Worm (Caenorhabditis elegans) whole organism, L1 larva: ENCODE measurements around the gene daf-14.

Experiments
- F16B12.6 ChIP-seq: fragments of 150-350 bp; optimal IDR thresholded peaks from 2 replicates; lab custom pipeline; 2014; ENCODE audit warnings: missing biosample characterization, missing genetic modification characterization
- Y116A8C.19 ChIP-seq: sonication (generic microtip); optimal IDR thresholded peaks from 2 replicates; lab custom pipeline; 2016; ENCODE audit warnings: missing compliant biosample characterization, missing genetic modification characterization, borderline replicate concordance
- ama-1 ChIP-seq: fragments of 150-350 bp; optimal IDR thresholded peaks from 2 replicates; lab custom pipeline; 2014
- blmp-1 ChIP-seq: fragments of 150-350 bp; optimal IDR thresholded peaks from 2 replicates; lab custom pipeline; 2014; ENCODE audit warnings: missing biosample characterization, missing genetic modification characterization
- ceh-8 ChIP-seq: fragments of 200-800 bp; sonication (Bioruptor generic); optimal IDR thresholded peaks from 2 replicates; lab custom pipeline; 2018; ENCODE audit warnings: mild to moderate bottlenecking, missing genetic modification characterization, moderate library complexity, missing compliant biosample characterization
- ceh-88 ChIP-seq: fragments of 200-800 bp; sonication (Bioruptor generic); IDR thresholded peaks from 2 replicates; pipeline ENCODE4 v1.3.6; 2022; ENCODE audit warnings: missing genetic modification characterization, missing compliant biosample characterization
- ces-1 ChIP-seq: fragments of 150-350 bp; optimal IDR thresholded peaks from 2 replicates; lab custom pipeline; 2014; ENCODE audit warnings: missing biosample characterization, missing genetic modification reagents, missing genetic modification characterization
- dpl-1 ChIP-seq, 3 experiments: fragments of 150-350 bp in 2 of 3; sonication (generic microtip) in 1 of 3; optimal IDR thresholded peaks; 2 replicates each; lab custom pipeline; 2014 to 2017; ENCODE audit warnings: missing biosample characterization in 3 of 3, missing genetic modification characterization in 3 of 3, missing genetic modification reagents in 3 of 3
- dsc-1 ChIP-seq: sonication (generic microtip); optimal IDR thresholded peaks from 2 replicates; lab custom pipeline; 2016; ENCODE audit warnings: mild to moderate bottlenecking, missing genetic modification characterization, missing compliant biosample characterization
- efl-1 ChIP-seq, 4 experiments: fragments of 150-350 bp; optimal IDR thresholded peaks in 3 of 4; peaks in 1 of 4; 1 replicate in 1 of 4; 2 replicates in 3 of 4; lab custom pipeline; 2014; ENCODE audit warnings: missing biosample characterization in 2 of 4, missing genetic modification characterization in 2 of 4, missing genetic modification reagents in 2 of 4
- efl-3 ChIP-seq: fragments of 200-800 bp; sonication (Bioruptor generic); optimal IDR thresholded peaks from 2 replicates; lab custom pipeline; 2018; ENCODE audit warnings: mild to moderate bottlenecking, missing genetic modification characterization, missing compliant biosample characterization
- egl-27 ChIP-seq, 2 experiments: fragments of 150-350 bp in 1 of 2; sonication (generic microtip); optimal IDR thresholded peaks; 3 replicates each; lab custom pipeline; 2017 to 2018; ENCODE audit warnings: missing biosample characterization in 2 of 2, missing genetic modification characterization in 2 of 2, missing genetic modification reagents in 2 of 2
- elt-2 ChIP-seq: sonication (generic microtip); optimal IDR thresholded peaks from 2 replicates; lab custom pipeline; 2016; ENCODE audit warnings: missing genetic modification characterization, mild to moderate bottlenecking, inconsistent platforms, missing compliant biosample characterization, missing genetic modification reagents
- ets-5 ChIP-seq: fragments of 200-800 bp; sonication (Bioruptor generic); IDR thresholded peaks from 2 replicates; pipeline ENCODE4 v1.3.6; 2022; ENCODE audit warnings: missing genetic modification characterization, missing compliant biosample characterization
- fkh-4 ChIP-seq: sonication (generic microtip); optimal IDR thresholded peaks from 2 replicates; lab custom pipeline; 2016; ENCODE audit warnings: missing compliant biosample characterization, missing genetic modification characterization, borderline replicate concordance
- fkh-8 ChIP-seq: sonication (generic microtip); optimal IDR thresholded peaks from 2 replicates; lab custom pipeline; 2016; ENCODE audit warnings: mild to moderate bottlenecking, missing genetic modification characterization, missing compliant biosample characterization
- fos-1 ChIP-seq: fragments of 150-350 bp; optimal IDR thresholded peaks from 2 replicates; lab custom pipeline; 2014; ENCODE audit warnings: missing biosample characterization, missing genetic modification characterization
- grh-1 ChIP-seq: fragments of 200-800 bp; sonication (Bioruptor generic); IDR thresholded peaks from 2 replicates; pipeline ENCODE4 v1.3.6; 2022; ENCODE audit warnings: missing genetic modification reagents, missing genetic modification characterization, missing compliant biosample characterization
- hlh-4 ChIP-seq: sonication (generic microtip); optimal IDR thresholded peaks from 2 replicates; lab custom pipeline; 2016; ENCODE audit warnings: mild to moderate bottlenecking, missing genetic modification characterization, missing compliant biosample characterization
- irx-1 ChIP-seq: sonication (generic microtip); optimal IDR thresholded peaks from 2 replicates; lab custom pipeline; 2016; ENCODE audit warnings: missing genetic modification characterization, missing compliant biosample characterization
- jun-1 ChIP-seq: fragments of 150-350 bp; optimal IDR thresholded peaks from 2 replicates; lab custom pipeline; 2014; ENCODE audit warnings: missing biosample characterization, missing genetic modification reagents, missing genetic modification characterization
- lin-13 ChIP-seq: fragments of 150-350 bp; optimal IDR thresholded peaks from 2 replicates; lab custom pipeline; 2014; ENCODE audit warnings: missing biosample characterization, missing genetic modification reagents, missing genetic modification characterization
- lin-15B ChIP-seq: fragments of 150-350 bp; sonication (generic microtip); optimal IDR thresholded peaks from 3 replicates; lab custom pipeline; 2014; ENCODE audit warnings: missing biosample characterization, missing genetic modification characterization
- lin-35 ChIP-seq, 2 experiments: fragments of 150-350 bp; optimal IDR thresholded peaks; 2 replicates each; lab custom pipeline; 2014; ENCODE audit warnings: missing biosample characterization in 2 of 2, missing genetic modification characterization in 2 of 2, missing genetic modification reagents in 2 of 2
- lsy-2 ChIP-seq, 2 experiments: fragments of 150-350 bp; optimal IDR thresholded peaks; 2 replicates each; lab custom pipeline; 2014; ENCODE audit warnings: missing biosample characterization in 2 of 2, missing genetic modification characterization in 2 of 2
- mab-9 ChIP-seq: fragments of 200-800 bp; sonication (Bioruptor generic); IDR thresholded peaks from 2 replicates; pipeline ENCODE4 v1.3.6; 2022; ENCODE audit warnings: missing genetic modification reagents, missing genetic modification characterization, missing compliant biosample characterization
- mep-1 ChIP-seq: fragments of 150-350 bp; optimal IDR thresholded peaks from 2 replicates; lab custom pipeline; 2014; ENCODE audit warnings: missing biosample characterization, missing genetic modification characterization
- nhr-11 ChIP-seq: fragments of 150-350 bp; optimal IDR thresholded peaks from 2 replicates; lab custom pipeline; 2014; ENCODE audit warnings: missing biosample characterization, missing genetic modification characterization
- nhr-19 ChIP-seq: fragments of 200-800 bp; sonication (Bioruptor generic); conservative IDR thresholded peaks from 2 replicates; pipeline ENCODE4 v1.3.6; 2022; ENCODE audit warnings: missing genetic modification characterization, missing compliant biosample characterization
- nhr-20 ChIP-seq: sonication (generic microtip); optimal IDR thresholded peaks from 2 replicates; lab custom pipeline; 2016; ENCODE audit warnings: mild to moderate bottlenecking, missing genetic modification characterization, missing compliant biosample characterization
- nhr-237 ChIP-seq: fragments of 150-350 bp; optimal IDR thresholded peaks from 2 replicates; lab custom pipeline; 2014; ENCODE audit warnings: missing biosample characterization, missing genetic modification characterization
- nhr-71 ChIP-seq: sonication (generic microtip); optimal IDR thresholded peaks from 2 replicates; lab custom pipeline; 2016; ENCODE audit warnings: mild to moderate bottlenecking, missing genetic modification characterization, moderate library complexity, missing compliant biosample characterization
- nhr-90 ChIP-seq: sonication (generic microtip); optimal IDR thresholded peaks from 2 replicates; lab custom pipeline; 2016; ENCODE audit warnings: mild to moderate bottlenecking, missing genetic modification characterization, missing compliant biosample characterization; ENCODE audit not compliant: poor library complexity
- pag-3 ChIP-seq: sonication (generic microtip); optimal IDR thresholded peaks from 2 replicates; lab custom pipeline; 2017; ENCODE audit warnings: missing genetic modification characterization, mild to moderate bottlenecking, missing compliant biosample characterization, antibody characterized with exemption, borderline replicate concordance; ENCODE audit not compliant: insufficient read depth
- rnt-1 ChIP-seq: sonication (generic microtip); optimal IDR thresholded peaks from 2 replicates; lab custom pipeline; 2016; ENCODE audit warnings: mild to moderate bottlenecking, missing genetic modification characterization, moderate library complexity, missing compliant biosample characterization
- skn-1 ChIP-seq: fragments of 150-350 bp; optimal IDR thresholded peaks from 2 replicates; lab custom pipeline; 2014; ENCODE audit warnings: missing biosample characterization, missing genetic modification characterization
- snpc-4 ChIP-seq: fragments of 150-350 bp; optimal IDR thresholded peaks from 2 replicates; lab custom pipeline; 2014; ENCODE audit warnings: missing biosample characterization, missing genetic modification characterization
- snu-23 ChIP-seq: sonication (generic microtip); optimal IDR thresholded peaks from 2 replicates; lab custom pipeline; 2016; ENCODE audit warnings: missing genetic modification characterization, missing compliant biosample characterization
- sptf-1 ChIP-seq: fragments of 150-350 bp; optimal IDR thresholded peaks from 2 replicates; lab custom pipeline; 2014; ENCODE audit warnings: missing biosample characterization, missing genetic modification characterization
- tbx-2 ChIP-seq: sonication (generic microtip); optimal IDR thresholded peaks from 2 replicates; lab custom pipeline; 2016; ENCODE audit warnings: missing genetic modification characterization, missing compliant biosample characterization
- tlp-1 ChIP-seq: fragments of 150-350 bp; optimal IDR thresholded peaks from 2 replicates; lab custom pipeline; 2014; ENCODE audit warnings: missing biosample characterization, missing genetic modification characterization
- unc-130 ChIP-seq: fragments of 150-350 bp; optimal IDR thresholded peaks from 2 replicates; lab custom pipeline; 2017; ENCODE audit warnings: missing biosample characterization, missing genetic modification characterization, inconsistent platforms
- unc-30 ChIP-seq: sonication (generic microtip); optimal IDR thresholded peaks from 2 replicates; lab custom pipeline; 2017; ENCODE audit warnings: missing biosample characterization, missing genetic modification characterization
- unc-62 ChIP-seq: fragments of 150-350 bp; optimal IDR thresholded peaks from 2 replicates; lab custom pipeline; 2014; ENCODE audit warnings: missing biosample characterization, missing genetic modification reagents, missing genetic modification characterization
- unc-86 ChIP-seq: sonication (generic microtip); optimal IDR thresholded peaks from 2 replicates; lab custom pipeline; 2016; ENCODE audit warnings: missing genetic modification characterization, missing compliant biosample characterization
- vab-15 ChIP-seq: sonication (generic microtip); optimal IDR thresholded peaks from 2 replicates; lab custom pipeline; 2017; ENCODE audit warnings: missing genotype, mild to moderate bottlenecking, missing genetic modification characterization, missing compliant biosample characterization
- ztf-4 ChIP-seq: fragments of 150-350 bp; optimal IDR thresholded peaks from 2 replicates; lab custom pipeline; 2014; ENCODE audit warnings: missing biosample characterization, missing genetic modification characterization

Gene daf-14

DNA sequence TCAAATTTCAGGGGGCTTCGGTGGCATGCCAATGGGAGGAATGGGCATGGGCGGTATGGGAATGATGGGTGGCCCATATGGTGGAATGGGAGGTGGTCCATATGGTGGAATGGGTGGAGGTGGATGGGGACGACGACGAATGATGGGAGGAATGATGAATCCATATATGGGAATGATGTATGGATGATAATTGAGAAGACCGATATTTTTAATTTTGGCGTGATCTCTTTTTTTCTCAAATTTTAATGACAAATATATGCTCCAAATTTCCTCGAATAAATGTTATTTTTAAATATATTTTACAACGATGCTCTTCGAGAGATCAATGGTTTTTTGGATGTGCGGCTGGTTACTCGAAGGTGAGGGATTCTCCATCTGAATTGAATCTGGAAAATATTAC is 27.3 kb downstream of the daf-14 start, which contains the start of gene Y43C5A.4:
Gene Y43C5A.4, plus strand, starts transcription at position 301 of the 400 bp plus-strand sequence.
- TF ChIP-seq nhr-19 (no peak), mab-9 (GFP tag; lab: Robert Waterston, UW) (no peak), nhr-71 (tag; lab: Kevin White, UChicago) (no peak), snpc-4 (tag; lab: Kevin White, UChicago) (no peak), blmp-1 (tag; lab: Kevin White, UChicago) (no peak), dpl-1 (GFP tag; optimal IDR thresholded peaks at IDR 0.05; lab: Kevin White, UChicago) (no peak), sptf-1 (no peak), ces-1 (no peak), tbx-2 (tag; lab: Kevin White, UChicago) (no peak), Y116A8C.19 (tag; lab: Kevin White, UChicago) (no peak), nhr-11 (tag; lab: Kevin White, UChicago) (no peak), irx-1 (tag; lab: Kevin White, UChicago) (no peak), nhr-90 (tag; lab: Kevin White, UChicago) (no peak), fkh-4 (no peak), ama-1 (lab: Kevin White, UChicago) (no peak)

DNA sequence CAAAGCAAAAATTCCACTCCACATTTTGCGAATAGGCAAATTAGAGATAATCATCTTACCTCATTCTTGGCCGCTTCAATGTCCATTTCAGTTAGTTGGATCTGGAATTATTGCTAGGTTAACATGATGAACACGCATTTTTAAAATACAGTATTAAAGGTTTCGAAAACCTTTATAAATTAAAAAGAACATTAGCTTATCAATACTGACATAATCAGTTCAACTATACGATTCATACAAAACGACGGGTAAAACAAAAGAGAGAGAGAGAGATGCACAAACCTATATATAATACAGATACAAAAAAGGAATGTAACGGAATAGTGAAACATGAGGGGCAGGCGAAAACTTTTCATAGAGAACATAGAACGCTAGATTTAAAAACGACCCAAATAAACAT is 31.1 kb downstream of the daf-14 start, which contains the start of gene thk-1:
Gene thk-1, minus strand, starts transcription at position 101 of the 400 bp plus-strand sequence.
- TF ChIP-seq hlh-4 (no peak), rnt-1 (tag; lab: Kevin White, UChicago) (no peak), ztf-4 (tag; lab: Kevin White, UChicago) (no peak), ceh-8 (GFP tag; lab: Kevin White, UChicago) (no peak), nhr-237 (no peak), mep-1 (tag; lab: Kevin White, UChicago) (no peak), unc-86 (tag; lab: Kevin White, UChicago) (no peak), jun-1 (tag; lab: Kevin White, UChicago) (no peak), tlp-1 (tag; lab: Kevin White, UChicago) (no peak), fkh-8 (no peak), dpl-1 (GFP tag; optimal IDR thresholded peaks at IDR 0.05; lab: Kevin White, UChicago) (no peak)
- TF ChIP-seq, all 84 proteins: peak for 0

ce11 chrIV:10284194-10284910 is 33.9 kb downstream of the daf-14 start, which contains the start of gene rad-51:
TSS of gene rad-51 (minus strand) at chrIV:10284244.
- TF ChIP-seq fkh-4 = no peak
- peak; percentile 10 for TF ChIP-seq lin-13 (GFP tag; lab: Kevin White, UChicago)
- TF ChIP-seq nhr-20 (tag; lab: Kevin White, UChicago) = peak; percentile 64
- TF ChIP-seq unc-130 (tag; lab: Kevin White, UChicago) = no peak
- peak; percentile 59 for TF ChIP-seq rnt-1 (tag; lab: Kevin White, UChicago)
- peak; percentile 89 to 93 for TF ChIP-seq lin-35 (GFP tag; optimal IDR thresholded peaks at IDR 0.05; lab: Kevin White, UChicago)
- TF ChIP-seq fos-1 (tag; lab: Kevin White, UChicago) = no peak
- peak; percentile 45 for TF ChIP-seq jun-1 (tag; lab: Kevin White, UChicago)
- TF ChIP-seq egl-27 (tag; optimal IDR thresholded peaks at IDR 0.05; lab: Kevin White, UChicago) = no peak
- no peak for TF ChIP-seq F16B12.6
- peak; percentile 69 for TF ChIP-seq lin-15B (tag; lab: Kevin White, UChicago)
- no peak for TF ChIP-seq ceh-88 (GFP tag; lab: Robert Waterston, UW)
- TF ChIP-seq tbx-2 (tag; lab: Kevin White, UChicago) = no peak
- TF ChIP-seq ets-5 = no peak
- peak; percentile 72 for TF ChIP-seq snu-23 (GFP tag; lab: Kevin White, UChicago)
- no peak for TF ChIP-seq efl-3 (GFP tag; lab: Kevin White, UChicago)
- TF ChIP-seq grh-1 (GFP tag; lab: Robert Waterston, UW) = no peak
- peak; percentile 57 to 89 for TF ChIP-seq efl-1 (optimal IDR thresholded peaks at IDR 0.05; lab: Kevin White, UChicago)
- peak; percentile 86 to 98 for TF ChIP-seq efl-1 (GFP tag; optimal IDR thresholded peaks at IDR 0.05 in 1 of 2; lab: Kevin White, UChicago)
- no peak for TF ChIP-seq Y116A8C.19 (tag; lab: Kevin White, UChicago)
- peak; percentile 48 to 79 for TF ChIP-seq lsy-2 (tag; optimal IDR thresholded peaks at IDR 0.05; lab: Kevin White, UChicago)
- TF ChIP-seq elt-2 (tag; lab: Kevin White, UChicago) = peak; percentile 25
- TF ChIP-seq skn-1 (tag; lab: Kevin White, UChicago) = peak; percentile 46
- TF ChIP-seq pag-3 (tag; lab: Kevin White, UChicago) = peak; percentile 34
- TF ChIP-seq nhr-71 (tag; lab: Kevin White, UChicago) = peak; percentile 68
- no peak for TF ChIP-seq unc-30
- TF ChIP-seq vab-15 = no peak
- no peak for TF ChIP-seq dsc-1 (tag; lab: Kevin White, UChicago)
- TF ChIP-seq unc-62 (GFP tag; lab: Kevin White, UChicago) = no peak
- TF ChIP-seq fkh-8 = peak; percentile 51
